Fruit fly (Drosophila melanogaster): ENCODE measurements around the gene RpL7-like.

RpL7-like gene

dm6 chr2L:12097698-12098097 lies 41.6 kb downstream of the RpL7-like start, which contains the start of gene Ced-12 (continued):
- TF ChIP-seq inv (GFP tag; IDR thresholded peaks at IDR 0.05; ENCODE audit: partially characterized antibody): no peak
- TF ChIP-seq CG7745 (tag; optimal IDR thresholded peaks at IDR 0.05): no peak
- TF ChIP-seq fd3F (GFP tag; optimal IDR thresholded peaks at IDR 0.05): no peak
- TF ChIP-seq CG14667 (GFP tag; IDR thresholded peaks at IDR 0.05): no peak
- no peak for TF ChIP-seq Max (GFP tag; optimal IDR thresholded peaks at IDR 0.05)
- no peak for TF ChIP-seq fu2 (GFP tag; optimal IDR thresholded peaks at IDR 0.05)
- TF ChIP-seq CG4282 (GFP tag; optimal IDR thresholded peaks at IDR 0.05): no peak
- no peak for TF ChIP-seq Sox100B (GFP tag; optimal IDR thresholded peaks at IDR 0.05)
- TF ChIP-seq onecut (GFP tag; IDR thresholded peaks at IDR 0.05): no peak
- TF ChIP-seq Dll (GFP tag; IDR thresholded peaks at IDR 0.05; ENCODE audit: partially characterized antibody): 0 out of 4 replicates have a peak, but pooled peaks have one; percentile 14
- TF ChIP-seq Abd-B (GFP tag; optimal IDR thresholded peaks at IDR 0.05): no peak
- TF ChIP-seq NC2α (GFP tag; optimal IDR thresholded peaks at IDR 0.05): no peak
- TF ChIP-seq ash1 (GFP tag; optimal IDR thresholded peaks at IDR 0.05): no peak
- TF ChIP-seq CG43689 (GFP tag; IDR thresholded peaks at IDR 0.05): no peak
- TF ChIP-seq en (GFP tag; optimal IDR thresholded peaks at IDR 0.05): no peak
- TF ChIP-seq ken (GFP tag; IDR thresholded peaks at IDR 0.05): no peak
- TF ChIP-seq sqz (GFP tag; optimal IDR thresholded peaks at IDR 0.05): peak; percentile 85
- TF ChIP-seq CG8388 (GFP tag; optimal IDR thresholded peaks at IDR 0.05): no peak
- no peak for TF ChIP-seq CG8944 (GFP tag; optimal IDR thresholded peaks at IDR 0.05)
- no peak for TF ChIP-seq CG1647 (GFP tag; optimal IDR thresholded peaks at IDR 0.05)
- peak; percentile 87 for TF ChIP-seq gfzf (GFP tag; optimal IDR thresholded peaks at IDR 0.05)
- no peak for TF ChIP-seq sima (GFP tag; optimal IDR thresholded peaks at IDR 0.05)
- no peak for TF ChIP-seq Adf1 (GFP tag; IDR thresholded peaks at IDR 0.05)
- peak; percentile 5 for TF ChIP-seq HmgZ (tag; optimal IDR thresholded peaks at IDR 0.05)
- no peak for TF ChIP-seq zfh1 (GFP tag; IDR thresholded peaks at IDR 0.05)
- TF ChIP-seq CG5180 (GFP tag; optimal IDR thresholded peaks at IDR 0.05): no peak
- peak; percentile 18 for TF ChIP-seq Sry-δ (GFP tag; optimal IDR thresholded peaks at IDR 0.05)
- peak; percentile 28 for TF ChIP-seq BEAF-32 (GFP tag; optimal IDR thresholded peaks at IDR 0.05)
- peak; percentile 60 for TF ChIP-seq CG18262 (tag; optimal IDR thresholded peaks at IDR 0.05)
- TF ChIP-seq CG11504 (tag; optimal IDR thresholded peaks at IDR 0.05): no peak
- no peak for TF ChIP-seq stc (GFP tag; IDR thresholded peaks at IDR 0.05)
- TF ChIP-seq bigmax (GFP tag; optimal IDR thresholded peaks at IDR 0.05): no peak
- TF ChIP-seq sob (GFP tag; IDR thresholded peaks at IDR 0.05): no peak
- no peak for TF ChIP-seq gsb-n (tag; optimal IDR thresholded peaks at IDR 0.05)
- no peak for TF ChIP-seq sr (GFP tag; IDR thresholded peaks at IDR 0.05)
- peak; percentile 46 for TF ChIP-seq CG17359 (tag; optimal IDR thresholded peaks at IDR 0.05)
- TF ChIP-seq CG9932 (GFP tag; IDR thresholded peaks at IDR 0.05): no peak
- TF ChIP-seq CG12071 (GFP tag; optimal IDR thresholded peaks at IDR 0.05): no peak

DNA sequence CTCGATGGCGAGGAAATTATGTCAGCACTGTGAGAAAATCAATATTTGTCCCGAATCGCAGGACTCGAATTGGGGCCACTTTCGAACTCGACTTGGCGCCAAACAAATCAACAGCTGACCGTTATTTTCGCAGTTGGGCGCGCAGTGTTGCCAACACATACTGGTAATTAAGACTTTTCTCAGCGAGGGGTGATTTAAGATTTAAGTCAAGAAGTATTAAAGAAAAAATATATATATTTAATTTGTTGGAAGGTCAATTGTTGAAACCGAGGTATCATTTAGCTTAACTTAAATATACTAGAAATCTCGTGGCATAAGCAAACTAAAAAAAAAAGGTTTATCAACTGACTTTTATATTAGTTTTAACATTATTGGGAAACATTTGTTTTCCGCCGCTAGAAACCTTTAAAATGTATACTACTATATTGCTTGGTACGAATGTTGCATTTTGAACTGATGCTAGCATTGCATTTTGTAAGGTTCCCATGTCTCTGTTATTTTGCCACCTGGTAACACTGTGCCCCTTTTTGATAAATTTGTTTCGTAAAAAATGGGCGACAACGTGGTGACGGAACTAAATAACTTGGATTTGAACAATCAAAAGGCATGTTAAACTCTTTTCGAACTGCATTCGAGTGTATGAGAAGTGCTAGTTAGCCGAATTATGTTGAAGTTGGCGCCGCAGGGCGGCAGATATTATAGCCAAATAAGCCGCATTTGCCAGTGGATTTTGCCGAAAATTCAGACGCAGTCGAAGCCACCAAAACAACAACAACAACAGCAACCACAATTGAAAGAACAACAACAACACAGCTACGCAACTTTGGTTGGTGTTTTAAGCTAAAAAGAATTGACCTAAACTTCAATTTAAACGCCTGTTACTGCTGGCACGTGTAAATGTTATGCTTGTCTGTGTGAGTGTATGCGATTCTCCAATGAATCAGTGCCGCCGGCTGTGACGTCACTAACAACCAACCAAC lies 47.4 kb downstream of the RpL7-like start, which contains the start of the genes Patsas and ThrRS:
Patsas (minus strand) TSS at position 55 of the 980 bp plus-strand sequence.
ThrRS (plus strand) TSS at position 521 of the 980 bp plus-strand sequence.
- TF ChIP-seq zen (tag; optimal IDR thresholded peaks at IDR 0.05) (peak; percentile 98), MBD-R2 (GFP tag; IDR thresholded peaks at IDR 0.05) (peak; percentile 34; the same call in 1 of the 2 replicates), Jarid2 (GFP tag; optimal IDR thresholded peaks at IDR 0.05) (peak; percentile 43), ranshi (GFP tag; IDR thresholded peaks at IDR 0.05) (peak; percentile 86), CG17385 (GFP tag; optimal IDR thresholded peaks at IDR 0.05) (peak; percentile 79), croc (GFP tag; conservative IDR thresholded peaks at IDR 0.05) (peak; percentile 78), lmd (GFP tag; IDR thresholded peaks at IDR 0.05) (peak; percentile 90), Poxn (GFP tag; IDR thresholded peaks at IDR 0.05) (peak; percentile 65; the same call in 1 of the 2 replicates), slp2 (GFP tag; optimal IDR thresholded peaks at IDR 0.05) (peak; percentile 73), bab2 (GFP tag; optimal IDR thresholded peaks at IDR 0.05) (peak; percentile 77), Hand (GFP tag; optimal IDR thresholded peaks at IDR 0.05) (peak; percentile 71), CG5180 (GFP tag; optimal IDR thresholded peaks at IDR 0.05) (no peak), CG8944 (GFP tag; optimal IDR thresholded peaks at IDR 0.05) (peak; percentile 69), Dad (GFP tag; optimal IDR thresholded peaks at IDR 0.05) (peak; percentile 71)

All from whole organism, embryonic.